Worm (Caenorhabditis elegans): ENCODE measurements around the gene dmsr-9.

Gene dmsr-9

ce11 chrV:6784853-6785492 is 14.5 kb downstream of the dmsr-9 start, which contains the start of the genes spn-4 and spe-39:
Gene spn-4, minus strand, starts transcription at chrV:6784903.
Gene spe-39, plus strand, starts transcription at chrV:6785451.
- TF ChIP-seq mab-5 (tag; optimal IDR thresholded peaks at IDR 0.05), result peak; percentile 48
- no peak for TF ChIP-seq tbx-8 (GFP tag; optimal IDR thresholded peaks at IDR 0.05)
- TF ChIP-seq ceh-43 (GFP tag; optimal IDR thresholded peaks at IDR 0.05), result no peak
- peak; percentile 50 for TF ChIP-seq ztf-11 (tag; optimal IDR thresholded peaks at IDR 0.05)
- TF ChIP-seq lin-13 (tag; optimal IDR thresholded peaks at IDR 0.05), result peak; percentile 44
- peak; percentile 49 for TF ChIP-seq M03D4.4 (tag; optimal IDR thresholded peaks at IDR 0.05)
- peak; percentile 69 for TF ChIP-seq mep-1 (tag; optimal IDR thresholded peaks at IDR 0.05)
- peak; percentile 26 for TF ChIP-seq hlh-1 (tag; optimal IDR thresholded peaks at IDR 0.05)
- TF ChIP-seq blmp-1 (tag; optimal IDR thresholded peaks at IDR 0.05), result peak; percentile 30
- TF ChIP-seq unc-39 (tag; optimal IDR thresholded peaks at IDR 0.05), result no peak
- TF ChIP-seq ceh-39 (tag; optimal IDR thresholded peaks at IDR 0.05), result peak; percentile 13
- peak; percentile 49 for TF ChIP-seq lsy-2 (tag; optimal IDR thresholded peaks at IDR 0.05)
- TF ChIP-seq nhr-2 (tag; optimal IDR thresholded peaks at IDR 0.05), result peak; percentile 29
- peak; percentile 47 for TF ChIP-seq nhr-237 (tag; optimal IDR thresholded peaks at IDR 0.05)
- no peak for TF ChIP-seq flh-1 (GFP tag; optimal IDR thresholded peaks at IDR 0.05)
- TF ChIP-seq cnd-1 (tag; optimal IDR thresholded peaks at IDR 0.05), result no peak
- no peak for TF ChIP-seq elt-3 (tag; optimal IDR thresholded peaks at IDR 0.05)
- TF ChIP-seq nhr-12 (tag; optimal IDR thresholded peaks at IDR 0.05), result peak; percentile 38
- peak; percentile 79 for TF ChIP-seq ces-1 (GFP tag; optimal IDR thresholded peaks at IDR 0.05)
- TF ChIP-seq sptf-1 (tag; optimal IDR thresholded peaks at IDR 0.05), result peak; percentile 69
- peak; percentile 15 for TF ChIP-seq ham-2 (GFP tag; optimal IDR thresholded peaks at IDR 0.05)
- peak; percentile 6 for TF ChIP-seq elt-1 (tag; optimal IDR thresholded peaks at IDR 0.05; ENCODE audit: borderline replicate concordance, insufficient read depth)

- TF ChIP-seq ham-2 (GFP tag; optimal IDR thresholded peaks at IDR 0.05) (no peak), nhr-28 (tag; optimal IDR thresholded peaks at IDR 0.05) (no peak), unc-62 (GFP tag; optimal IDR thresholded peaks at IDR 0.05) (no peak), sem-2 (GFP tag; optimal IDR thresholded peaks at IDR 0.05) (no peak), nhr-12 (tag; optimal IDR thresholded peaks at IDR 0.05) (no peak), M03D4.4 (tag; optimal IDR thresholded peaks at IDR 0.05) (no peak), mab-5 (tag; optimal IDR thresholded peaks at IDR 0.05) (no peak), blmp-1 (tag; optimal IDR thresholded peaks at IDR 0.05) (no peak), snpc-4 (tag; optimal IDR thresholded peaks at IDR 0.05) (no peak), nhr-237 (tag; optimal IDR thresholded peaks at IDR 0.05) (no peak), zip-8 (tag; optimal IDR thresholded peaks at IDR 0.05) (no peak), mep-1 (tag; optimal IDR thresholded peaks at IDR 0.05) (no peak)
Measured at ce11 chrV:6783044-6783625, 16.3 kb downstream of the dmsr-9 start.

DNA sequence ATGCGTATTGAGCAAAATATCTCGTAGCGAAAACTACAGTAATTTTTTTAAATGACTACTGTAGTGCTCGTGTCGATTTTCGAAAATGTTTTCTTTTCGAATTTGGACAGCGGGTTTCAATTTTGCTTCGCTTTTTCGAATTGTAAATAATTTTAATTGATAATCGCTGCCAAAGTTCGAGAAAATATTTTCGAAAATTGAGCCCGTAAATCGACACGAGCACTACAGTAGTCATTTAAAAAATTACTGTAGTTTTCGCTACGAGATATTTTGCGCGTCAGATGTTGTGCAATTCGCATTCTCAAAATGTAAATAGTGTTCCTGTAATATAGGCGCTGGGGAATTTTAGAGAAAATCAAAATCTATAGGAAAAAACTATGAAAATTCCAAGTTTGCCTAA is 17.2 kb downstream of the dmsr-9 start:
- TF ChIP-seq sem-2 (GFP tag; optimal IDR thresholded peaks at IDR 0.05) (no peak), nhr-28 (tag; optimal IDR thresholded peaks at IDR 0.05) (no peak), elt-3 (tag; optimal IDR thresholded peaks at IDR 0.05) (no peak), blmp-1 (tag; optimal IDR thresholded peaks at IDR 0.05) (no peak), ceh-39 (tag; optimal IDR thresholded peaks at IDR 0.05) (no peak), ceh-43 (GFP tag; optimal IDR thresholded peaks at IDR 0.05) (no peak), nhr-12 (tag; optimal IDR thresholded peaks at IDR 0.05) (no peak), drap-1 (GFP tag; optimal IDR thresholded peaks at IDR 0.05) (no peak), lsy-2 (tag; optimal IDR thresholded peaks at IDR 0.05) (no peak), nhr-237 (tag; optimal IDR thresholded peaks at IDR 0.05) (no peak), mls-2 (tag; optimal IDR thresholded peaks at IDR 0.05) (no peak), snpc-4 (tag; optimal IDR thresholded peaks at IDR 0.05) (no peak), ztf-11 (tag; optimal IDR thresholded peaks at IDR 0.05) (no peak), mep-1 (tag; optimal IDR thresholded peaks at IDR 0.05) (no peak), cnd-1 (tag; optimal IDR thresholded peaks at IDR 0.05) (no peak), elt-1 (tag; optimal IDR thresholded peaks at IDR 0.05; ENCODE audit: borderline replicate concordance, insufficient read depth) (no peak), unc-120 (tag; optimal IDR thresholded peaks at IDR 0.05; ENCODE audit: poor library complexity, severe bottlenecking) (no peak)

ce11 chrV:6780676-6781075 is 18.8 kb downstream of the dmsr-9 start:
- no peak for TF ChIP-seq ceh-39 (tag; optimal IDR thresholded peaks at IDR 0.05)
- TF ChIP-seq nhr-76 (tag; optimal IDR thresholded peaks at IDR 0.05), result no peak
- TF ChIP-seq drap-1 (GFP tag; optimal IDR thresholded peaks at IDR 0.05), result no peak
- no peak for TF ChIP-seq ham-2 (GFP tag; optimal IDR thresholded peaks at IDR 0.05)
- TF ChIP-seq mab-5 (tag; optimal IDR thresholded peaks at IDR 0.05), result no peak
- no peak for TF ChIP-seq ceh-83 (GFP tag; optimal IDR thresholded peaks at IDR 0.05)
- no peak for TF ChIP-seq sem-2 (GFP tag; optimal IDR thresholded peaks at IDR 0.05)
- no peak for TF ChIP-seq nhr-2 (tag; optimal IDR thresholded peaks at IDR 0.05)
- TF ChIP-seq sptf-1 (tag; optimal IDR thresholded peaks at IDR 0.05), result no peak
- no peak for TF ChIP-seq mls-2 (tag; optimal IDR thresholded peaks at IDR 0.05)
- no peak for TF ChIP-seq unc-39 (tag; optimal IDR thresholded peaks at IDR 0.05)
- TF ChIP-seq flh-1 (GFP tag; optimal IDR thresholded peaks at IDR 0.05), result no peak
- TF ChIP-seq mep-1 (tag; optimal IDR thresholded peaks at IDR 0.05), result no peak
- no peak for TF ChIP-seq zip-8 (tag; optimal IDR thresholded peaks at IDR 0.05)
- no peak for TF ChIP-seq blmp-1 (tag; optimal IDR thresholded peaks at IDR 0.05)
- no peak for TF ChIP-seq tbx-8 (GFP tag; optimal IDR thresholded peaks at IDR 0.05)
